Fruit fly (Drosophila melanogaster): Measurements from ENCODE around the gene CG17129.

Gene CG17129

DNA sequence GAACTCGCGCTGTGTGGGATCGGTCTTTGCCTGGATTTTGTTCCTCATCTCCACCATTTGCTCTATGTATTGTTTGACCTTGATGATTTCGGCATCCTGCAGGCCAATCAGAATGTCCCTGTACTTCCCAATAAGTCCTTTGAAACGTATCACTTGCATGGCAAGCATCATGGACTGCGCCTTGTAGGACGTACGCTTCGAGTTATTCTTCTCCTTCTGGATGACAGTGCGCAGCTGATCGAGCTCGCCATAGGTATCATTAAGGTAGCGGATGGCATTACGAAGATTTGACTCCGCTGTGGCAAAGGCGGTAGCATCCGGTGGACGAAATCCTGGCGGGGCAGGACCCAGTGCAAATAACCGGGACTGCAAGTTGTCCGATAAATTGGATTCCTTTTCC lies 29.8 kb upstream of the CG17129 start:
- TF ChIP-seq sage (GFP tag; optimal IDR thresholded peaks at IDR 0.05): no peak
- no peak for TF ChIP-seq pan (optimal IDR thresholded peaks at IDR 0.05)
- no peak for TF ChIP-seq dmrt93B (GFP tag; optimal IDR thresholded peaks at IDR 0.05)
- TF ChIP-seq CrebA (GFP tag; optimal IDR thresholded peaks at IDR 0.05; ENCODE audit: borderline replicate concordance): no peak

DNA sequence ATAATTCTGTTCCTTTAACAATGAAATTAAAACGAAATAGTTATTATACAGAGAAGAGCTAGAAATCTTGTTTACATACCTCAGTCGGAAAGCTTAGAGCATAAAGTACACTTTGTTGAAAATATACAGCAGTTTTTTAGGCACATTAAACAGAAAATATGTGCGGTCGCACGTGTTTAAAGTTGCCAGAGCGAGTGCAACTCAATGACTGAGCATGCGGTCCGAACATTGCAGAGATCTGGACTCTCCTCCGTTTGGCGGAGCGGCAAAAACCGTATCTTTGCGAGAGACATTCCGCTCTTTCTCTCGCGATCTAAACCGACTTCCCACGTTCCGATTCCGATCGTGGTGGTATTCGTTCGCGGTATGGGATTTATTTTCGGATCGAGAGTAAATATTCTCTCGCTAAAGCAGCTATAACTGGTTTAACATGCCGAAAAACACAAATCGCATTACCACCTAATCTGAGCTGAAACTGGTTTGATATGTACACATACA lies 27.9 kb upstream of the CG17129 start, which contains the start of gene CG13895:
Gene CG13895, minus strand, starts transcription at position 214 of the 498 bp plus-strand sequence.
- TF ChIP-seq Dif (GFP tag; optimal IDR thresholded peaks at IDR 0.05; ENCODE audit: partially characterized antibody): peak; percentile 63
- TF ChIP-seq CG32264 (GFP tag; optimal IDR thresholded peaks at IDR 0.05): no peak
- TF ChIP-seq dmrt93B (GFP tag; optimal IDR thresholded peaks at IDR 0.05): no peak
- peak; percentile 18 to 59 for TF ChIP-seq dl (GFP tag; optimal IDR thresholded peaks at IDR 0.05; ENCODE audit: insufficient read depth in 1 of 2, partially characterized antibody in 2 of 2)
- TF ChIP-seq Sp1 (GFP tag; optimal IDR thresholded peaks at IDR 0.05): peak; percentile 8

DNA sequence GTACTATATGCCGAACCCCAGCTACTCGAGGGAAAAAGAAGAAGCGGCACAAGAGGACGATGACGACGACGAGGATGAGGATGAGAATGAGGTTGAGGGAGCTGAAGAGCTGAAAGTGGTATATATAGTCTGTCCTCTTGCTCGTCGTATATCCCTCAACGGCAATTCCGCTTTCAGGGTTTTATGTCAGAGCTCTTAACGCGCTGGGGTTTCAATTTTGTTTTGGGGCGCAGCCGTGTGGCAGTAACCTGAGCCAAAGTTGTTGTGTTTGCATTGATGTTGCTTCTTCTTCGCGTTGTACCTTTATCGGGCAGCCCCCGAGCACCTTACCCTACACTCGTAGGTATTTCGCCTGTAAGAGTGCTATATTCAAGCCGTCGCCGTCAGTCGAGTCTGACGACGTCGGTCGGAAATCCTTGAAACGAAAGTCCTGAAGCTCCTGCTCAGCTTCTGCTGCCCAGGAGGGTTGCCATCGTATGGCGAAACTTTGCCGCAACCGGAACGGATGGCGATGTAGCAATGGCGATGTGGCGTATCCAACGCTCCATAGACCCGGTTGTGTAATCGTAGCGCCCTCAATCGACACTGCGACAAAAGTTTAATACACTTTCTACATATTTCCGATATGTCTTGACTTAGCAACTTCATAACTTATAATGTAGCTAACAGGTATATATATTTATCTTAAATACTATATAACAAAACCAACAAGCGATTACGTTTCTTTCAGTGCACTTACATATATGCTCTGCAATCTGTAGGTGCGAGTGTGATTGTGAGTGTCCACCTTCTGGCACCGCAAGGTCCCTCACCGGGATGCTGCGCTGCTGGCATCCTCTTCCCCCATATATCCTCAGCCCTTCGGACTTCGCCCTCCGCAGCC lies 24.8 kb upstream of the CG17129 start:
- TF ChIP-seq ey (GFP tag; optimal IDR thresholded peaks at IDR 0.05) (no peak), Sp1 (GFP tag; optimal IDR thresholded peaks at IDR 0.05) (peak; percentile 5), OdsH (GFP tag; optimal IDR thresholded peaks at IDR 0.05) (peak; percentile 20), rgr (GFP tag; optimal IDR thresholded peaks at IDR 0.05) (peak; percentile 15), sv (GFP tag; optimal IDR thresholded peaks at IDR 0.05) (no peak), h (GFP tag; optimal IDR thresholded peaks at IDR 0.05) (peak; percentile 5), CrebA (GFP tag; optimal IDR thresholded peaks at IDR 0.05; ENCODE audit: borderline replicate concordance) (no peak), Abd-B (GFP tag; optimal IDR thresholded peaks at IDR 0.05) (no peak), fru (GFP tag; optimal IDR thresholded peaks at IDR 0.05) (peak; percentile 16), foxo (GFP tag; optimal IDR thresholded peaks at IDR 0.05) (peak in 1 of 2 experiments; percentile 23)

DNA sequence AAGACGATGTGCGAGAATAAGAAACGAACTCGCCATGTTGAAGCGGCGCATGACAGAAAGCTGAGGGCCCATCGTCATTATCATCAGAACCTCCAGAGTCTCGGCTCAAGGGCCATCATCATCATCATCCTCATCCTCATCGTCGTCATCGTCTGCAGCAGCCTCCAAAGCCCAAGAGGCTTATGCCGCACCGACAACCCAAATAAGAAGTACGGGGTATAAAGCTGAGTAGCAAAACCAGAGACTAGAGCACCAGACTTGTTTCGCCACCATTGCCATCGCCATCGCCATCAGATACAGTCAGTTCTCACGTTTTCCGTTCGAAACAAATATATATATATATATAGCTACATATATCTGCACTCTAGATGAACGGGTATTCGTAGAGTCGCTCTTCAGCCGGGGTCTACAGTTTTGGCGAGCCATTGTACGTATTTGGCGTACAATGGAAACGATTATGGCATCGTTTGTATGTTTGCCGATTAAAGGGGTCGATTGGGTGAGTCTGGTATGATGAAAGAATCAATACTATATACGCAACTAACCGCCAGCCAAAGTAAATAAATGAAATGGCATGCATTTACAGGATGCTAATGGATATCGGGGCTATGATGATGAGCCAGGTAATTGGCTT lies 23.2 kb upstream of the CG17129 start:
- no peak for TF ChIP-seq dl (GFP tag; optimal IDR thresholded peaks at IDR 0.05; ENCODE audit: insufficient read depth in 1 of 2, partially characterized antibody in 2 of 2)
- no peak for TF ChIP-seq rgr (GFP tag; optimal IDR thresholded peaks at IDR 0.05)
- TF ChIP-seq Rel (GFP tag; optimal IDR thresholded peaks at IDR 0.05): no peak
- no peak for TF ChIP-seq Rel (tag; optimal IDR thresholded peaks at IDR 0.05)
- TF ChIP-seq CrebA (GFP tag; optimal IDR thresholded peaks at IDR 0.05; ENCODE audit: borderline replicate concordance): no peak
- TF ChIP-seq CG32264 (GFP tag; optimal IDR thresholded peaks at IDR 0.05): no peak
- TF ChIP-seq ey (GFP tag; optimal IDR thresholded peaks at IDR 0.05): no peak
- TF ChIP-seq HLH106 (tag; optimal IDR thresholded peaks at IDR 0.05): no peak
- TF ChIP-seq N (GFP tag; optimal IDR thresholded peaks at IDR 0.05): no peak
- no peak for TF ChIP-seq psq (GFP tag; optimal IDR thresholded peaks at IDR 0.05)
- no peak for TF ChIP-seq h (GFP tag; optimal IDR thresholded peaks at IDR 0.05)
- TF ChIP-seq Hnf4 (GFP tag; optimal IDR thresholded peaks at IDR 0.05): no peak
- TF ChIP-seq Vsx2 (GFP tag; optimal IDR thresholded peaks at IDR 0.05; ENCODE audit: partially characterized antibody): no peak
- TF ChIP-seq jim (GFP tag; optimal IDR thresholded peaks at IDR 0.05): no peak
- no peak for TF ChIP-seq tai (GFP tag; optimal IDR thresholded peaks at IDR 0.05)

DNA sequence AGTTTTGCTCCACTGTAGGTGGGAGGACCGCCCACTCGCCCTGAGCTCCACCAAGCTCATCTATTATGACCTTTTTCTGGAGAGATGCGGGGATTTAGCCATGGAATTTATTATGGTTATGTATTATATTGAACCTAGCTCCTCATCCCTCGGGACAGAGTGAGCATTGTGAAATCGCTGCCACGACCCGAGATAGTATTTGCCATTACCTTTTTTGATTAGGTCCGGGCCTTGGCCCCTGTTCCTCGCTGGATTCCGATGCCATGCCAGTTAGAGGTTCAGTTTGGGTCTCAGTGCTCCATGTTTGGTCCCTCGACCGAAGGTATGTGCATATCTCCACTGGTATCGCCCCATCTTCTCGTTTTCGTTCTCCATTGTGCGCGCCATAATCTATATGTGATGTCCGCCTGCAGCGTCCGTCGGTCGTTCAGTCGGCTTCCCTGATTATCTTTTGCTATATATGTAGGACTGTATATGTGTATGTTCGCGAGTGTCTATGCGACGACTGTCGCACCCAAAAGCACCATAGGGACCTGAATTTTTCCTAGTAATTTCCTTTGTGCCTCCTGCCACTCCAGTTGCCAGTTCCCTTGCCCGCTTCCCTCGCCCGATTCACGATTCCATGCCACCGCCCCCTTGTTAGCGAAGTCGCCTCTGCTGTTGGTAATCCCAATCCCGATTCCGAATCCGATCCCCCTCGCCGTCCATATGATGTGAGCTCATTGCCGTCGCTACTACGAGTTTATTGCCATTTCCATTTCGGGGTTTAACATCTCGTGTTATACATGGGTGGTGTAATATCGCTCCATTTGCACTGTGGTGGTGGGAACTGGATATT lies 21.9 kb upstream of the CG17129 start:
- no peak for TF ChIP-seq rgr (GFP tag; optimal IDR thresholded peaks at IDR 0.05)
- no peak for TF ChIP-seq Dif (GFP tag; optimal IDR thresholded peaks at IDR 0.05; ENCODE audit: partially characterized antibody)
- TF ChIP-seq brk (GFP tag; optimal IDR thresholded peaks at IDR 0.05): no peak
- no peak for TF ChIP-seq pan (optimal IDR thresholded peaks at IDR 0.05)
- no peak for TF ChIP-seq foxo (GFP tag; optimal IDR thresholded peaks at IDR 0.05)
- no peak for TF ChIP-seq usp (GFP tag; optimal IDR thresholded peaks at IDR 0.05)
- no peak for TF ChIP-seq Hnf4 (GFP tag; optimal IDR thresholded peaks at IDR 0.05)
- TF ChIP-seq dmrt93B (GFP tag; optimal IDR thresholded peaks at IDR 0.05): no peak
- TF ChIP-seq jim (GFP tag; optimal IDR thresholded peaks at IDR 0.05): no peak
- no peak for TF ChIP-seq HLH106 (tag; optimal IDR thresholded peaks at IDR 0.05)
- no peak for TF ChIP-seq Hr78 (GFP tag; optimal IDR thresholded peaks at IDR 0.05)
